Worm (Caenorhabditis elegans) whole organism, L4 larva: Measurements from ENCODE around the gene R144.10.

Experiments
- F10B5.3 ChIP-seq: sonication (generic microtip); optimal IDR thresholded peaks from 2 replicates; lab custom pipeline; 2016; ENCODE audit warnings: mild to moderate bottlenecking, missing genetic modification characterization, missing compliant biosample characterization
- F44E2.7 ChIP-seq: fragments of 200-800 bp; sonication (Bioruptor generic); IDR thresholded peaks from 2 replicates; pipeline ENCODE4 v2.1.2; 2022; ENCODE audit warnings: missing genetic modification characterization, missing compliant biosample characterization
- F49E8.2 ChIP-seq: sonication (generic microtip); optimal IDR thresholded peaks from 2 replicates; lab custom pipeline; 2016; ENCODE audit warnings: missing compliant biosample characterization, mild to moderate bottlenecking, missing genetic modification characterization, borderline replicate concordance
- R02D3.7 ChIP-seq: fragments of 150-350 bp; sonication (generic microtip); optimal IDR thresholded peaks from 3 replicates; lab custom pipeline; 2014; ENCODE audit warnings: missing biosample characterization, missing genetic modification characterization
- T26A8.4 ChIP-seq: fragments of 200-800 bp; sonication (Bioruptor generic); IDR thresholded peaks from 2 replicates; pipeline ENCODE4 v1.3.6; 2022; ENCODE audit warnings: missing genetic modification characterization, missing compliant biosample characterization
- Y105C5A.15 ChIP-seq: fragments of 200-800 bp; sonication (Bioruptor generic); IDR thresholded peaks from 2 replicates; pipeline ENCODE4 v1.3.6; 2022; ENCODE audit warnings: missing genetic modification characterization, missing compliant biosample characterization
- Y48G9A.11 ChIP-seq: fragments of 200-800 bp; sonication (Bioruptor generic); IDR thresholded peaks from 2 replicates; pipeline ENCODE4 v1.3.6; 2022; ENCODE audit warnings: missing genetic modification reagents, missing genetic modification characterization, missing compliant biosample characterization
- Y5F2A.4 ChIP-seq: fragments of 200-800 bp; sonication (Bioruptor generic); optimal IDR thresholded peaks from 2 replicates; lab custom pipeline; 2018; ENCODE audit warnings: mild to moderate bottlenecking, missing genetic modification characterization, missing compliant biosample characterization
- ama-1 ChIP-seq: fragments of 150-350 bp; optimal IDR thresholded peaks from 2 replicates; lab custom pipeline; 2014; ENCODE audit warnings: inconsistent platforms, mixed read lengths
- arid-1 ChIP-seq: fragments of 200-800 bp; sonication (Bioruptor generic); conservative IDR thresholded peaks from 2 replicates; pipeline ENCODE4 v1.3.6; 2022; ENCODE audit warnings: missing genetic modification reagents, missing genetic modification characterization, missing compliant biosample characterization
- ceh-32 ChIP-seq: sonication (generic microtip); optimal IDR thresholded peaks from 2 replicates; lab custom pipeline; 2016; ENCODE audit warnings: mild to moderate bottlenecking, missing genetic modification characterization, missing compliant biosample characterization; ENCODE audit not compliant: poor library complexity
- ceh-44 ChIP-seq: fragments of 200-800 bp; sonication (Bioruptor generic); IDR thresholded peaks from 2 replicates; pipeline ENCODE4 v1.3.6; 2022; ENCODE audit warnings: missing genetic modification reagents, missing genetic modification characterization, missing compliant biosample characterization
- ces-1 ChIP-seq: fragments of 150-350 bp; sonication (generic microtip); optimal IDR thresholded peaks from 4 replicates; lab custom pipeline; 2014; ENCODE audit warnings: missing biosample characterization, missing genetic modification reagents, missing genetic modification characterization
- ctbp-1 ChIP-seq: fragments of 200-800 bp; sonication (Bioruptor generic); IDR thresholded peaks from 2 replicates; pipeline ENCODE4 v1.3.6; 2022; ENCODE audit warnings: missing genetic modification reagents, missing genetic modification characterization, missing compliant biosample characterization
- daf-16 ChIP-seq, 3 experiments: sonication (generic microtip); optimal IDR thresholded peaks; 2 replicates each; lab custom pipeline; 2016 to 2017; ENCODE audit warnings: missing genetic modification characterization in 3 of 3, missing genetic modification reagents in 3 of 3, mild to moderate bottlenecking in 2 of 3, missing compliant biosample characterization in 2 of 3, missing biosample characterization in 1 of 3, moderate library complexity in 1 of 3
- daf-8 ChIP-seq: fragments of 200-800 bp; sonication (Bioruptor generic); IDR thresholded peaks from 2 replicates; pipeline ENCODE4 v1.3.6; 2022; ENCODE audit warnings: missing genetic modification characterization, missing compliant biosample characterization
- dmd-8 ChIP-seq: fragments of 200-800 bp; sonication (Bioruptor generic); IDR thresholded peaks from 2 replicates; pipeline ENCODE4 v1.3.6; 2022; ENCODE audit warnings: missing genetic modification characterization, missing compliant biosample characterization
- dpl-1 ChIP-seq: fragments of 150-350 bp; optimal IDR thresholded peaks from 2 replicates; lab custom pipeline; 2014; ENCODE audit warnings: missing biosample characterization, missing genetic modification reagents, missing genetic modification characterization
- egl-27 ChIP-seq: sonication (generic microtip); optimal IDR thresholded peaks from 3 replicates; lab custom pipeline; 2017; ENCODE audit warnings: missing biosample characterization, missing genetic modification reagents, missing genetic modification characterization
- fkh-10 ChIP-seq: fragments of 150-350 bp; optimal IDR thresholded peaks from 2 replicates; lab custom pipeline; 2014; ENCODE audit warnings: missing biosample characterization, missing genetic modification reagents, missing genetic modification characterization
- fos-1 ChIP-seq: fragments of 150-350 bp; optimal IDR thresholded peaks from 2 replicates; lab custom pipeline; 2014; ENCODE audit warnings: missing biosample characterization, missing genetic modification characterization
- hlh-30 ChIP-seq: sonication (generic microtip); optimal IDR thresholded peaks from 2 replicates; lab custom pipeline; 2017; ENCODE audit warnings: antibody characterized with exemption, mild to moderate bottlenecking, missing genetic modification characterization, missing compliant biosample characterization; ENCODE audit not compliant: insufficient read depth
- lim-7 ChIP-seq: fragments of 200-800 bp; sonication (Bioruptor generic); IDR thresholded peaks from 2 replicates; pipeline ENCODE4 v1.3.6; 2022; ENCODE audit warnings: missing genetic modification characterization, missing compliant biosample characterization
- lin-1 ChIP-seq: fragments of 200-800 bp; sonication (Bioruptor generic); IDR thresholded peaks from 2 replicates; pipeline ENCODE4 v1.3.6; 2022; ENCODE audit warnings: missing genetic modification reagents, missing genetic modification characterization, missing compliant biosample characterization
- lin-13 ChIP-seq: fragments of 150-350 bp; optimal IDR thresholded peaks from 2 replicates; lab custom pipeline; 2014; ENCODE audit warnings: missing biosample characterization, missing genetic modification reagents, missing genetic modification characterization
- lin-38 ChIP-seq: fragments of 200-800 bp; sonication (Bioruptor generic); IDR thresholded peaks from 2 replicates; pipeline ENCODE4 v1.3.6; 2022; ENCODE audit warnings: missing genetic modification reagents, missing genetic modification characterization, missing compliant biosample characterization
- lin-39 ChIP-seq: fragments of 150-350 bp; optimal IDR thresholded peaks from 2 replicates; lab custom pipeline; 2014; ENCODE audit warnings: missing biosample characterization, missing genetic modification reagents, missing genetic modification characterization
- lsy-2 ChIP-seq, 2 experiments: fragments of 150-350 bp in 1 of 2; sonication (generic microtip) in 1 of 2; optimal IDR thresholded peaks; 2 replicates each; lab custom pipeline; 2014 to 2017; ENCODE audit warnings: missing biosample characterization in 2 of 2, missing genetic modification characterization in 2 of 2
- mep-1 ChIP-seq: fragments of 150-350 bp; sonication (generic microtip); optimal IDR thresholded peaks from 3 replicates; lab custom pipeline; 2014; ENCODE audit warnings: missing biosample characterization, missing genetic modification characterization
- nhr-10 ChIP-seq: fragments of 150-350 bp; optimal IDR thresholded peaks from 2 replicates; lab custom pipeline; 2014; ENCODE audit warnings: missing biosample characterization, missing genetic modification characterization
- nhr-11 ChIP-seq: fragments of 150-350 bp; optimal IDR thresholded peaks from 2 replicates; lab custom pipeline; 2014; ENCODE audit warnings: missing biosample characterization, missing genetic modification characterization
- nhr-237 ChIP-seq: sonication (generic microtip); optimal IDR thresholded peaks from 2 replicates; lab custom pipeline; 2017; ENCODE audit warnings: missing biosample characterization, missing genetic modification characterization
- nhr-28 ChIP-seq: fragments of 150-350 bp; optimal IDR thresholded peaks from 2 replicates; lab custom pipeline; 2014; ENCODE audit warnings: missing biosample characterization, missing genetic modification characterization
- nhr-41 ChIP-seq: fragments of 200-800 bp; sonication (Bioruptor generic); IDR thresholded peaks from 2 replicates; pipeline ENCODE4 v1.3.6; 2022; ENCODE audit warnings: missing genetic modification reagents, missing genetic modification characterization, missing compliant biosample characterization
- nhr-76 ChIP-seq: fragments of 150-350 bp; optimal IDR thresholded peaks from 2 replicates; lab custom pipeline; 2014; ENCODE audit warnings: missing biosample characterization, missing genetic modification characterization
- nhr-77 ChIP-seq: fragments of 150-350 bp; optimal IDR thresholded peaks from 2 replicates; lab custom pipeline; 2014; ENCODE audit warnings: missing biosample characterization, missing genetic modification characterization
- pha-4 ChIP-seq, 2 experiments: fragments of 150-350 bp in 1 of 2; fragments of 200-800 bp in 1 of 2; sonication (Bioruptor generic) in 1 of 2; IDR thresholded peaks in 1 of 2; optimal IDR thresholded peaks in 1 of 2; 2 replicates each; pipeline versions ENCODE4 v1.3.6 to Lab custom; 2014 to 2022; ENCODE audit warnings: missing genetic modification characterization in 2 of 2, missing genetic modification reagents in 2 of 2, missing biosample characterization in 1 of 2, missing compliant biosample characterization in 1 of 2
- saeg-2 ChIP-seq: fragments of 200-800 bp; sonication (Bioruptor generic); IDR thresholded peaks from 2 replicates; pipeline ENCODE4 v1.3.6; 2022; ENCODE audit warnings: missing genetic modification reagents, missing genetic modification characterization, missing compliant biosample characterization
- skn-1 ChIP-seq: fragments of 150-350 bp; optimal IDR thresholded peaks from 2 replicates; lab custom pipeline; 2014; ENCODE audit warnings: missing biosample characterization, missing genetic modification characterization
- snpc-1.2 ChIP-seq: fragments of 200-800 bp; sonication (Bioruptor generic); IDR thresholded peaks from 2 replicates; pipeline ENCODE4 v1.3.6; 2022; ENCODE audit warnings: missing genetic modification reagents, missing genetic modification characterization, missing compliant biosample characterization
- snpc-4 ChIP-seq: fragments of 150-350 bp; optimal IDR thresholded peaks from 2 replicates; lab custom pipeline; 2014; ENCODE audit warnings: missing biosample characterization, missing genetic modification characterization
- tag-97 ChIP-seq: fragments of 200-800 bp; sonication (Bioruptor generic); IDR thresholded peaks from 2 replicates; pipeline ENCODE4 v1.3.6; 2022; ENCODE audit warnings: missing genetic modification characterization, missing compliant biosample characterization
- tra-1 ChIP-seq: fragments of 200-800 bp; sonication (Bioruptor generic); IDR thresholded peaks from 2 replicates; pipeline ENCODE4 v1.3.6; 2022; ENCODE audit warnings: missing genetic modification reagents, missing genetic modification characterization, missing compliant biosample characterization
- zfp-2 ChIP-seq: sonication (generic microtip); optimal IDR thresholded peaks from 2 replicates; lab custom pipeline; 2016; ENCODE audit warnings: mild to moderate bottlenecking, missing genetic modification characterization, missing compliant biosample characterization
- zip-2 ChIP-seq: fragments of 150-350 bp; optimal IDR thresholded peaks from 2 replicates; lab custom pipeline; 2014; ENCODE audit warnings: missing biosample characterization, missing genetic modification characterization
- ztf-11 ChIP-seq: fragments of 150-350 bp; optimal IDR thresholded peaks from 2 replicates; lab custom pipeline; 2014; ENCODE audit warnings: missing biosample characterization, missing genetic modification characterization

R144.10 gene

DNA sequence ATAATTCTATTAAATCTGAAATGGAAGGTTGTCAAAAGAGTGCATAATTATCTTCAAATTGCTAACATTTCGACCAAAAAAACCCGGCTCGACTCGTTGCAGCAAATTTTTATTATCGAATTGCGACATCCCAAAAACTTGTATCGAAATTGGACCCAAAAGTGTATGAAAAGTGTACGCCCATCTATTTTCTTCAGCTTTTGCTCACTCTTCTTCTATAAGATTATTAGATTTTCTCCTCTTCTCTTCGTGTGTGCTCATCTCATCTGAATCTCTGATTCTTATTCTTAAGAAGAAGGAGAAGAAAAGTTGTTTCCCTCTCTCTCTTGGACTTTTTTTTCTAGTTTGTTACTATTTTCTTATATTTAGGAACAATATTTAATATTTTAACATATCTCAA is 34.9 kb downstream of the R144.10 start:
- TF ChIP-seq nhr-41 (GFP tag; lab: Robert Waterston, UW): no peak
- TF ChIP-seq arid-1 (GFP tag; lab: Robert Waterston, UW): no peak
- TF ChIP-seq hlh-30 (tag; lab: Kevin White, UChicago): no peak
- no peak for TF ChIP-seq tag-97 (GFP tag; lab: Robert Waterston, UW)
- no peak for TF ChIP-seq nhr-237 (tag; lab: Kevin White, UChicago)
- peak in 1 of 2 experiments; percentile 31 for TF ChIP-seq lsy-2 (tag; optimal IDR thresholded peaks at IDR 0.05; lab: Kevin White, UChicago)
- TF ChIP-seq ctbp-1: 0 out of 2 replicates have a peak, but pooled peaks have one; percentile 23
- TF ChIP-seq fkh-10 (GFP tag; lab: Kevin White, UChicago): peak; percentile 79
- TF ChIP-seq ces-1: peak; percentile 95
- TF ChIP-seq, all 104 proteins: peak for 4

DNA sequence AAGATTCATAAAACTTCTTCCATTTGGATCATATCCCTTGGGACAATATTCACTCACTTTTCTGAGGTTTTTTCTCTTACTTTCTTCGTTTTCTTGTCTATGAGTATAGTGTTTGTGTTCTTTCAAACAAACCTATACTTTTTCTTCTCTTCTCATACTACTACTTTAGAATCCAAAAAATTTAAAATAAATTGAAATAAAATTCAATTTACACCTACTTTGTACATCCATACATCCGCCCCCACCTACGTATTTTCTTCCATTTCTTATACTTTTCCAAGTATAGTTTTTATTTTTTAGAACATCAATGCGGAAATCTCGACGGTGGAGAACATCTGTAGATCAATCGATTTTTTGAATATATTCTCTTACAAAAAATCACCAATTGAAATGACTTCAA is 36.9 kb downstream of the R144.10 start, which contains the start of gene nca-2:
Gene nca-2, plus strand, starts transcription at position 301 of the 400 bp plus-strand sequence.
- TF ChIP-seq ctbp-1: no peak

DNA sequence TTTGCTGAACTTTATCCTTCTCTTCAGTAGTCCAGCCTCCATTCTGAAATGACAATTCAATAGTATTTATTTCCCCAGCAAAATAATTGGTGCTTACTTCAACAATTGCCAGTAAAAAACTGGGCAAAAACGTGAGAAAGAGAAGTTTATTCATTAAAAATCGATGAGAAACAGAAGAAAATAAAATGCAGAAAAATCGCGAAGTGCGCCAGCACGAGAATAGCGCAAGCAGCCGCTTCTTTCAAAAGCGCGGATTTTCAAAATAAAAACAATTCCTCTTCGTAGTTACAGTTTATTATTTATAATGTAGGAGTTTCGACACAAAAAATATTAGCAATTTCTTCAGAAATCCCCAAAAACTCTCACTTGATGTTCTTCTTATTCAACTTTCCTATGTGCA is 39.2 kb downstream of the R144.10 start, which contains the start of gene C27F2.9:
Gene C27F2.9, minus strand, starts transcription at position 159 of the 400 bp plus-strand sequence.
- peak; percentile 57 for TF ChIP-seq fkh-10 (GFP tag; lab: Kevin White, UChicago)
- TF ChIP-seq fos-1 (tag; lab: Kevin White, UChicago): no peak
- peak; percentile 73 for TF ChIP-seq hlh-30 (tag; lab: Kevin White, UChicago)
- TF ChIP-seq lin-1: no peak
- TF ChIP-seq lim-7 (GFP tag; lab: Robert Waterston, UW): no peak
- peak; percentile 32; the same call in 1 of the 2 replicates for TF ChIP-seq ctbp-1
- no peak for TF ChIP-seq Y105C5A.15 (GFP tag; lab: Robert Waterston, UW)
- TF ChIP-seq nhr-77: peak; percentile 52
- no peak for TF ChIP-seq egl-27 (tag; lab: Kevin White, UChicago)
- TF ChIP-seq Y5F2A.4: no peak
- TF ChIP-seq ztf-11 (tag; lab: Kevin White, UChicago): no peak
- TF ChIP-seq tra-1 (GFP tag; lab: Robert Waterston, UW): peak; percentile 54; the same call in 1 of the 2 replicates
- TF ChIP-seq snpc-4 (tag; lab: Kevin White, UChicago): no peak
- TF ChIP-seq dmd-8 (GFP tag; lab: Robert Waterston, UW): no peak
- peak; percentile 99 for TF ChIP-seq dpl-1 (GFP tag; lab: Kevin White, UChicago)
- no peak for TF ChIP-seq nhr-10
- TF ChIP-seq nhr-11 (tag; lab: Kevin White, UChicago): peak; percentile 84
- peak; percentile 85 for TF ChIP-seq pha-4 (GFP tag; IDR thresholded peaks at IDR 0.05; lab: Robert Waterston, UW)
- TF ChIP-seq pha-4 (tag; optimal IDR thresholded peaks at IDR 0.05; lab: Kevin White, UChicago): peak; percentile 86
- TF ChIP-seq mep-1 (tag; lab: Kevin White, UChicago): peak; percentile 88
- no peak for TF ChIP-seq daf-8
- peak; percentile 19 for TF ChIP-seq F49E8.2
- TF ChIP-seq ama-1: peak; percentile 22
- TF ChIP-seq nhr-28 (tag; lab: Kevin White, UChicago): no peak
- no peak for TF ChIP-seq lin-39 (tag; lab: Kevin White, UChicago)
- TF ChIP-seq nhr-76 (tag; lab: Kevin White, UChicago): no peak
- no peak for TF ChIP-seq ceh-44
- TF ChIP-seq R02D3.7: no peak
- TF ChIP-seq zip-2 (tag; lab: Kevin White, UChicago): peak; percentile 31
- peak in 1 of 2 experiments; percentile 62 for TF ChIP-seq daf-16 (GFP tag; optimal IDR thresholded peaks at IDR 0.05; lab: Kevin White, UChicago)
- TF ChIP-seq daf-16 (tag; optimal IDR thresholded peaks at IDR 0.05; lab: Kevin White, UChicago): peak; percentile 75
- TF ChIP-seq ces-1: no peak
- TF ChIP-seq skn-1 (tag; lab: Kevin White, UChicago): no peak
- no peak for TF ChIP-seq Y48G9A.11
- TF ChIP-seq zfp-2 (tag; lab: Kevin White, UChicago): no peak
- peak; percentile 89 for TF ChIP-seq lin-38
- TF ChIP-seq F44E2.7 (GFP tag; lab: Robert Waterston, UW): no peak
- no peak for TF ChIP-seq saeg-2 (GFP tag; lab: Robert Waterston, UW)
- no peak; the same call in 1 of the 2 replicates for TF ChIP-seq T26A8.4 (GFP tag; lab: Robert Waterston, UW)
- no peak for TF ChIP-seq snpc-1.2 (GFP tag; lab: Robert Waterston, UW)
- TF ChIP-seq lin-13 (GFP tag; lab: Kevin White, UChicago): peak; percentile 61
- TF ChIP-seq ceh-32 (tag; lab: Kevin White, UChicago): no peak
- peak; percentile 56 for TF ChIP-seq F10B5.3 (tag; lab: Kevin White, UChicago)
